Worm (Caenorhabditis elegans) whole organism, L4 larva: ENCODE measurements around the gene dpy-9.
"Not testable (repeated sequence)": the region's sequence is repeated elsewhere in the genome, so short reads cannot be mapped to it uniquely, and the experiment has no call there.

Experiments used
- ZK546.5 ChIP-seq, 2 experiments: sonication (generic microtip); optimal IDR thresholded peaks; 2 replicates each; lab custom pipeline; 2017; ENCODE audit warnings: missing biosample characterization in 2 of 2, missing genetic modification characterization in 2 of 2
- aly-2 ChIP-seq: sonication (generic microtip); optimal IDR thresholded peaks from 2 replicates; lab custom pipeline; 2018; ENCODE audit warnings: missing biosample characterization, missing genetic modification characterization
- hlh-30 ChIP-seq: sonication (generic microtip); optimal IDR thresholded peaks from 2 replicates; lab custom pipeline; 2017; ENCODE audit warnings: antibody characterized with exemption, mild to moderate bottlenecking, missing genetic modification characterization, missing compliant biosample characterization; ENCODE audit not compliant: insufficient read depth
- unc-62 ChIP-seq, 3 experiments: fragments of 150-350 bp in 1 of 3; sonication (generic microtip); optimal IDR thresholded peaks in 2 of 3; peaks in 1 of 3; 1 replicate in 1 of 3; 2 replicates in 2 of 3; lab custom pipeline; 2014 to 2017; ENCODE audit warnings: missing biosample characterization in 3 of 3, missing genetic modification characterization in 3 of 3, missing genetic modification reagents in 3 of 3, missing genotype in 1 of 3
- vab-7 ChIP-seq: fragments of 200-800 bp; sonication (Bioruptor generic); IDR thresholded peaks from 2 replicates; pipeline ENCODE4 v1.3.6; 2022; ENCODE audit warnings: missing genetic modification reagents, missing genetic modification characterization, missing compliant biosample characterization

DNA sequence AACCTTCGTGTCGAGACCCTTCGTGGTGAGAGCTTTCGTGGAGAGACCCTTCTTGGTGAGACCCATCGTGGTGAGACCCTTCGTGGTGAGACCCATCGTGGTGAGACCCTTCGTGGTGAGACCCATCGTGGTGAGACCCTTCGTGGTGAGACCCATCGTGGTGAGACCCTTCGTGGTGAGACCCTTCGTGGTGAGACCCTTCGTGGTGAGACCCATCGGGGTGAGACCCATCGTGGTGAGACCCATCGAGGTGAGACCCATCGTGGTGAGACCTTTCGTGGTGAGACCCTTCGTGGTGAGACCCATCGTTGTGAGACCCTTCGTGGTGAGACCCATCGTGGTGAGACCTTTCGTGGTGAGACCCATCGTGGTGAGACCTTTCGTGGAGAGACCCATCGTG lies 22.2 kb upstream of the dpy-9 start:
- not testable (repeated sequence) for TF ChIP-seq aly-2 (tag; lab: Kevin White, UChicago); unc-62 (GFP tag; optimal IDR thresholded peaks at IDR 0.05 in 1 of 2; lab: Kevin White, UChicago); unc-62 (tag; optimal IDR thresholded peaks at IDR 0.05; lab: Kevin White, UChicago); ZK546.5 (tag; optimal IDR thresholded peaks at IDR 0.05; lab: Kevin White, UChicago); hlh-30 (tag; lab: Kevin White, UChicago); vab-7
